Fruit fly (Drosophila melanogaster): Measurements from ENCODE around the gene mRpL45.

Gene mRpL45

DNA sequence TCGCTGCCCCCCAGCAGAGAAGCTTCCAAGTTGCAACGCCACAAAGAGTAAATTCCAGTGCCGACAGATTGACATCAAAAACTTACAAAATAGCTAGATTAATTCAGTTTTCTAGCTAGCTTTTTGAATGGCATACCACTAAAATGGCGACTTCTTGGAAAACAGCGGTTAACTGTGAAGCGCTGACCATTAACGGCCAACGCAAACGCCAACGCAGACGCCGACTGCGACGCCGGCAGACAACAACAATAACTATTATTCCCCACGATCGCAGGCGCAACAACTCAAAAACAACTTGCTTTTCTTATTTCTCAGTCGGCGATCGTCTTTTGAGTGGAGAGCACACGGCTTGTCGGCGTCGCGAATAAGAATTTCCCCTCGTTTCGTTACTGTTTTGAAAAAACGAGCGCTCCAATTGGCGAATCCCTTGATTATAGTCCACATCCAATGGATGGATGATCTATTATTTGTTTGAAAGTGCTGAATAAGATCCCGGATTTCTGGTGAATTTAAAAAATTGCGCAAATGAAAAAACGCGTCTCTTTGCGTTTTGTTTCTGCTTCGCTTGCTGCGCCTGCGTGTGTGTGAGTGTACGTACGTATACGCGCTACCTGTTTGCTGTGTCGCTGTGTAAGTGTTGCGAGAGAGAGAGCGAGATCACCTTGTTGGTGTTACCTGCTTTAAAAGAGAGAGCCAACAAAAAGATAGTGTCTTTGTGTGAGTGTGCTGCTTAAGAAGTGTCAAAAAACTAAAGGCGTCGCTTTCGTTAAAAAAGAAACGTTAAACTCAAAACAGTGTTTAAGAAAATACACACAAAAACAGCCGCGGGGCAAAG, 48.4 kb downstream of the mRpL45 start (continued):
- TF ChIP-seq CG42726 (GFP tag; IDR thresholded peaks at IDR 0.05; ENCODE audit: partially characterized antibody) (0 out of 2 replicates have a peak, but pooled peaks have one; percentile 18), Nf-YC (tag; optimal IDR thresholded peaks at IDR 0.05) (peak; percentile 24), onecut (GFP tag; IDR thresholded peaks at IDR 0.05) (no peak), Atf6 (GFP tag; IDR thresholded peaks at IDR 0.05) (no peak), slp2 (GFP tag; optimal IDR thresholded peaks at IDR 0.05) (peak; percentile 4), CG13287 (GFP tag; IDR thresholded peaks at IDR 0.05; ENCODE audit: partially characterized antibody) (peak; percentile 32; the same call in 1 of the 2 replicates), CG2199 (GFP tag; IDR thresholded peaks at IDR 0.05) (0 out of 3 replicates have a peak, but pooled peaks have one; percentile 25), CG17912 (GFP tag; optimal IDR thresholded peaks at IDR 0.05) (no peak), toy (GFP tag; IDR thresholded peaks at IDR 0.05) (no peak), CG43689 (GFP tag; IDR thresholded peaks at IDR 0.05) (no peak), chinmo (GFP tag; IDR thresholded peaks at IDR 0.05; ENCODE audit: partially characterized antibody) (peak; percentile 82; the same call in 1 of the 4 replicates), oc (tag; optimal IDR thresholded peaks at IDR 0.05) (peak; percentile 12), CG15269 (tag; optimal IDR thresholded peaks at IDR 0.05) (peak; percentile 72), Neu2 (GFP tag; optimal IDR thresholded peaks at IDR 0.05; ENCODE audit: borderline replicate concordance) (peak; percentile 2), disco-r (GFP tag; optimal IDR thresholded peaks at IDR 0.05) (no peak), gro (GFP tag; optimal IDR thresholded peaks at IDR 0.05) (peak; percentile 16), cg (GFP tag; optimal IDR thresholded peaks at IDR 0.05) (peak; percentile 91), kni (GFP tag; optimal IDR thresholded peaks at IDR 0.05) (peak; percentile 22), aop (GFP tag; IDR thresholded peaks at IDR 0.05) (no peak), CG11085 (GFP tag; IDR thresholded peaks at IDR 0.05) (no peak), sens (GFP tag) (peak; percentile 72), Jarid2 (GFP tag; optimal IDR thresholded peaks at IDR 0.05) (peak; percentile 95), Pdp1 (GFP tag; optimal IDR thresholded peaks at IDR 0.05) (peak in 1 of 2 experiments; percentile 1), Spps (tag; optimal IDR thresholded peaks at IDR 0.05) (no peak), Sry-β (GFP tag; optimal IDR thresholded peaks at IDR 0.05) (peak; percentile 92), crol (GFP tag; IDR thresholded peaks at IDR 0.05) (no peak), CG10543 (GFP tag; optimal IDR thresholded peaks at IDR 0.05) (no peak), Bgb (GFP tag; IDR thresholded peaks at IDR 0.05; ENCODE audit: partially characterized antibody) (0 out of 2 replicates have a peak, but pooled peaks have one; percentile 9), Deaf1 (tag; optimal IDR thresholded peaks at IDR 0.05) (peak; percentile 43), CG4360 (GFP tag; IDR thresholded peaks at IDR 0.05) (peak; percentile 81), fd64A (GFP tag; optimal IDR thresholded peaks at IDR 0.05) (no peak), zf30C (GFP tag; optimal IDR thresholded peaks at IDR 0.05) (no peak), BtbVII (GFP tag; optimal IDR thresholded peaks at IDR 0.05) (peak; percentile 20), Stat92E (GFP tag; optimal IDR thresholded peaks at IDR 0.05) (peak in 1 of 3 experiments; percentile 98), sd (tag; optimal IDR thresholded peaks at IDR 0.05) (peak; percentile 77), CG3995 (GFP tag; optimal IDR thresholded peaks at IDR 0.05) (peak; percentile 9), Trl (optimal IDR thresholded peaks at IDR 0.05) (peak; percentile 77 to 78), Trl (GFP tag; optimal IDR thresholded peaks at IDR 0.05) (no peak), CG6175 (GFP tag; IDR thresholded peaks at IDR 0.05) (peak; percentile 69; the same call in 1 of the 3 replicates), CG15479 (GFP tag; optimal IDR thresholded peaks at IDR 0.05) (peak; percentile 58), insv (GFP tag; optimal IDR thresholded peaks at IDR 0.05) (peak in 1 of 2 experiments; percentile 3), vvl (GFP tag; IDR thresholded peaks at IDR 0.05) (peak; percentile 39; the same call in 1 of the 2 replicates), Scr (GFP tag; IDR thresholded peaks at IDR 0.05; ENCODE audit: partially characterized antibody) (0 out of 2 replicates have a peak, but pooled peaks have one; percentile 12), CG3163 (GFP tag; optimal IDR thresholded peaks at IDR 0.05) (peak; percentile 40)
